Fruit fly (Drosophila melanogaster) whole organism, pupa: ENCODE results near the gene CG43401.

Source experiments
- CG15710 ChIP-seq: fragments of 200-800 bp; sonication (Bioruptor generic); optimal IDR thresholded peaks from 2 replicates; lab custom pipeline; 2018; ENCODE audit warnings: missing biosample characterization, mild to moderate bottlenecking, missing genetic modification characterization, moderate library complexity
- CG34367 ChIP-seq: fragments of 200-800 bp; sonication (Bioruptor generic); optimal IDR thresholded peaks from 2 replicates; lab custom pipeline; 2018; ENCODE audit warnings: missing biosample characterization, mild to moderate bottlenecking, missing genetic modification characterization
- CG8301 ChIP-seq: fragments of 200-800 bp; sonication (Bioruptor generic); optimal IDR thresholded peaks from 2 replicates; lab custom pipeline; 2018; ENCODE audit warnings: missing biosample characterization, mild to moderate bottlenecking, missing genetic modification characterization
- D1 ChIP-seq: fragments of 200-800 bp; sonication (Bioruptor generic); optimal IDR thresholded peaks from 2 replicates; lab custom pipeline; 2018; ENCODE audit warnings: missing biosample characterization, mild to moderate bottlenecking, missing genetic modification characterization, moderate library complexity
- Ets98B ChIP-seq: fragments of 200-800 bp; sonication (Bioruptor generic); IDR thresholded peaks from 2 replicates; pipeline ENCODE4 v1.3.6; 2022; ENCODE audit warnings: missing biosample characterization, missing genetic modification characterization
- Pif1B ChIP-seq: fragments of 200-800 bp; sonication (Bioruptor generic); optimal IDR thresholded peaks from 3 replicates; lab custom pipeline; 2016; ENCODE audit warnings: missing biosample characterization, missing genetic modification characterization
- Snoo ChIP-seq: fragments of 200-800 bp; sonication (Bioruptor generic); optimal IDR thresholded peaks from 3 replicates; lab custom pipeline; 2017; ENCODE audit warnings: missing biosample characterization, mild to moderate bottlenecking, missing genetic modification characterization, inconsistent platforms
- fd96Ca ChIP-seq: fragments of 200-800 bp; sonication (Bioruptor generic); IDR thresholded peaks from 3 replicates; pipeline ENCODE4 v1.3.6; 2022; ENCODE audit warnings: missing biosample characterization, missing genetic modification characterization
- gl ChIP-seq: fragments of 200-800 bp; sonication (Bioruptor generic); optimal IDR thresholded peaks from 2 replicates; lab custom pipeline; 2018; ENCODE audit warnings: missing biosample characterization, mild to moderate bottlenecking, missing genetic modification characterization

- TF ChIP-seq CG15710: no peak
- no peak for TF ChIP-seq CG8301
- TF ChIP-seq Snoo (tag; lab: Kevin White, UChicago): no peak
- no peak for TF ChIP-seq fd96Ca (GFP tag; lab: Robert Waterston, UW)
- TF ChIP-seq Pif1B (GFP tag; lab: Kevin White, UChicago): no peak
- no peak for TF ChIP-seq gl (tag; lab: Kevin White, UChicago)
- TF ChIP-seq D1: no peak
- no peak for TF ChIP-seq CG34367
- TF ChIP-seq Ets98B (GFP tag; lab: Robert Waterston, UW): no peak
These were observed 6.7 kb downstream of the CG43401 start for dm6 chr2L:1434948-1435347.
